Worm (Caenorhabditis elegans): Measurements from ENCODE around the gene gyg-1.

ce11 chrX:3495776-3496175 lies 41.7 kb upstream of the gyg-1 start, which contains the start of gene glt-1:
- TF ChIP-seq ces-1 (GFP tag; optimal IDR thresholded peaks at IDR 0.05) (no peak), lin-32 (GFP tag; optimal IDR thresholded peaks at IDR 0.05) (no peak), lsy-2 (tag; optimal IDR thresholded peaks at IDR 0.05) (no peak), unc-39 (tag; optimal IDR thresholded peaks at IDR 0.05) (no peak), unc-62 (GFP tag; optimal IDR thresholded peaks at IDR 0.05) (no peak), lin-13 (tag; optimal IDR thresholded peaks at IDR 0.05) (no peak), sptf-1 (tag; optimal IDR thresholded peaks at IDR 0.05) (no peak), nhr-28 (tag; optimal IDR thresholded peaks at IDR 0.05) (no peak), nhr-12 (tag; optimal IDR thresholded peaks at IDR 0.05) (no peak), pha-4 (tag; optimal IDR thresholded peaks at IDR 0.05) (no peak), snpc-4 (tag; optimal IDR thresholded peaks at IDR 0.05) (no peak)
